Fruit fly (Drosophila melanogaster): ENCODE results near the gene Hsp68.

Gene Hsp68

dm6 chr3R:24099039-24100026 is 42.2 kb upstream of the Hsp68 start (continued):
- TF ChIP-seq cg (GFP tag; optimal IDR thresholded peaks at IDR 0.05) (no peak), CG10366 (GFP tag; IDR thresholded peaks at IDR 0.05) (peak; percentile 87), bab2 (GFP tag; optimal IDR thresholded peaks at IDR 0.05) (peak; percentile 85), C15 (GFP tag; IDR thresholded peaks at IDR 0.05) (peak; percentile 60; the same call in 1 of the 3 replicates), crp (GFP tag; optimal IDR thresholded peaks at IDR 0.05) (no peak), ham (GFP tag; IDR thresholded peaks at IDR 0.05) (peak; percentile 44; the same call in 1 of the 2 replicates), pho (GFP tag; optimal IDR thresholded peaks at IDR 0.05) (peak; percentile 74), CG5180 (GFP tag; optimal IDR thresholded peaks at IDR 0.05) (no peak), Neu2 (GFP tag; optimal IDR thresholded peaks at IDR 0.05; ENCODE audit: borderline replicate concordance) (no peak), H2.0 (GFP tag; IDR thresholded peaks at IDR 0.05) (peak; percentile 87), CG8359 (GFP tag; optimal IDR thresholded peaks at IDR 0.05; ENCODE audit: borderline replicate concordance) (no peak), gsb (GFP tag; IDR thresholded peaks at IDR 0.05) (peak; percentile 72), CG15479 (GFP tag; optimal IDR thresholded peaks at IDR 0.05) (no peak), cato (GFP tag; optimal IDR thresholded peaks at IDR 0.05; ENCODE audit: borderline replicate concordance) (peak; percentile 36), Chrac-16 (GFP tag; optimal IDR thresholded peaks at IDR 0.05) (peak; percentile 80), Adf1 (GFP tag; IDR thresholded peaks at IDR 0.05) (peak; percentile 32; the same call in 1 of the 2 replicates), CrebB (tag; optimal IDR thresholded peaks at IDR 0.05) (peak; percentile 37), YL-1 (GFP tag; optimal IDR thresholded peaks at IDR 0.05) (no peak), vfl (GFP tag; optimal IDR thresholded peaks at IDR 0.05) (peak; percentile 23), CG10274 (GFP tag; optimal IDR thresholded peaks at IDR 0.05) (peak; percentile 59), hb (GFP tag; IDR thresholded peaks at IDR 0.05; ENCODE audit: partially characterized antibody) (no peak), Vsx1 (GFP tag; optimal IDR thresholded peaks at IDR 0.05) (peak; percentile 21), ranshi (GFP tag; IDR thresholded peaks at IDR 0.05) (peak; percentile 88), Fer1 (GFP tag; optimal IDR thresholded peaks at IDR 0.05) (peak; percentile 69), CG12391 (tag; optimal IDR thresholded peaks at IDR 0.05) (peak; percentile 75), exex (tag; optimal IDR thresholded peaks at IDR 0.05) (peak; percentile 67), Dbx (GFP tag; IDR thresholded peaks at IDR 0.05) (peak; percentile 87), Hey (tag; optimal IDR thresholded peaks at IDR 0.05) (no peak), sug (tag; optimal IDR thresholded peaks at IDR 0.05) (peak; percentile 55), CG2199 (GFP tag; IDR thresholded peaks at IDR 0.05) (0 out of 3 replicates have a peak, but pooled peaks have one; percentile 29), tin (GFP tag; optimal IDR thresholded peaks at IDR 0.05) (peak; percentile 81), Doc3 (GFP tag; IDR thresholded peaks at IDR 0.05; ENCODE audit: partially characterized antibody) (no peak), Gug (GFP tag; IDR thresholded peaks at IDR 0.05) (peak; percentile 69; the same call in 2 of the 4 replicates), Bteb2 (GFP tag; optimal IDR thresholded peaks at IDR 0.05) (peak; percentile 68), zen (tag; optimal IDR thresholded peaks at IDR 0.05) (peak; percentile 50), CG8765 (GFP tag; IDR thresholded peaks at IDR 0.05) (0 out of 2 replicates have a peak, but pooled peaks have one; percentile 16), CG43689 (GFP tag; IDR thresholded peaks at IDR 0.05) (peak; percentile 44; the same call in 1 of the 2 replicates), Hr51 (GFP tag; optimal IDR thresholded peaks at IDR 0.05) (peak; percentile 70 to 71), crol (GFP tag; IDR thresholded peaks at IDR 0.05) (no peak), Asciz (GFP tag; optimal IDR thresholded peaks at IDR 0.05) (peak; percentile 71), Atf-2 (GFP tag; optimal IDR thresholded peaks at IDR 0.05) (peak; percentile 82), Doc2 (GFP tag; IDR thresholded peaks at IDR 0.05) (no peak), Hsf (GFP tag; optimal IDR thresholded peaks at IDR 0.05) (peak; percentile 83), aop (GFP tag; IDR thresholded peaks at IDR 0.05) (peak; percentile 57; the same call in 1 of the 2 replicates), CG11398 (GFP tag; optimal IDR thresholded peaks at IDR 0.05) (peak; percentile 71), crc (GFP tag; optimal IDR thresholded peaks at IDR 0.05) (peak; percentile 78), tgo (GFP tag; IDR thresholded peaks at IDR 0.05) (peak; percentile 80)

Measured in whole organism, embryonic.